Fruit fly (Drosophila melanogaster): ENCODE data around the gene ng1.

The ng1 gene

dm6 chrX:3255569-3256309 lies 13.5 kb downstream of the ng1 start (continued):
- TF ChIP-seq CG16813 (GFP tag; IDR thresholded peaks at IDR 0.05; ENCODE audit: partially characterized antibody): no peak; the same call in 2 of the 3 replicates
- peak; percentile 92 for TF ChIP-seq CG9817 (tag; optimal IDR thresholded peaks at IDR 0.05)
- TF ChIP-seq CG7786 (GFP tag; optimal IDR thresholded peaks at IDR 0.05): peak; percentile 95
- TF ChIP-seq CG9727 (GFP tag; optimal IDR thresholded peaks at IDR 0.05): peak; percentile 97
- TF ChIP-seq Hr39 (optimal IDR thresholded peaks at IDR 0.05): no peak
- peak; percentile 91 for TF ChIP-seq wor (GFP tag; IDR thresholded peaks at IDR 0.05)
- TF ChIP-seq ase (GFP tag; IDR thresholded peaks at IDR 0.05): peak; percentile 89
- TF ChIP-seq HLH4C (GFP tag; IDR thresholded peaks at IDR 0.05; ENCODE audit: partially characterized antibody): no peak
- peak; percentile 90 for TF ChIP-seq scrt (GFP tag; optimal IDR thresholded peaks at IDR 0.05)
- peak; percentile 67 for TF ChIP-seq ro (GFP tag; IDR thresholded peaks at IDR 0.05)
- peak; percentile 89 for TF ChIP-seq CG3726 (GFP tag; IDR thresholded peaks at IDR 0.05)
- TF ChIP-seq Side (GFP tag; optimal IDR thresholded peaks at IDR 0.05): peak; percentile 81
- TF ChIP-seq hbn (GFP tag; IDR thresholded peaks at IDR 0.05; ENCODE audit: partially characterized antibody): no peak
- peak; percentile 87 for TF ChIP-seq gcm2 (GFP tag; optimal IDR thresholded peaks at IDR 0.05)
- peak; percentile 96 for TF ChIP-seq CG18476 (GFP tag; optimal IDR thresholded peaks at IDR 0.05)
- TF ChIP-seq fd3F (GFP tag; optimal IDR thresholded peaks at IDR 0.05): peak; percentile 94
- peak; percentile 87 to 92 for TF ChIP-seq chif (GFP tag; optimal IDR thresholded peaks at IDR 0.05)
- TF ChIP-seq D19A (tag; optimal IDR thresholded peaks at IDR 0.05): peak; percentile 84
- peak; percentile 60 for TF ChIP-seq Sry-δ (GFP tag; optimal IDR thresholded peaks at IDR 0.05)
- TF ChIP-seq hth (optimal IDR thresholded peaks at IDR 0.05): no peak
- peak; percentile 96 for TF ChIP-seq caup (GFP tag; optimal IDR thresholded peaks at IDR 0.05; ENCODE audit: severe bottlenecking)
- TF ChIP-seq CG31365 (tag; optimal IDR thresholded peaks at IDR 0.05): peak; percentile 58
- TF ChIP-seq Oli (tag; optimal IDR thresholded peaks at IDR 0.05): peak; percentile 98
- TF ChIP-seq CG3281 (GFP tag; optimal IDR thresholded peaks at IDR 0.05): peak; percentile 98
- TF ChIP-seq CTCF (GFP tag; optimal IDR thresholded peaks at IDR 0.05): peak; percentile 64
- TF ChIP-seq ems (GFP tag; optimal IDR thresholded peaks at IDR 0.05): peak; percentile 95
- TF ChIP-seq CG7745 (tag; optimal IDR thresholded peaks at IDR 0.05): no peak
- TF ChIP-seq wdn (GFP tag; IDR thresholded peaks at IDR 0.05): peak; percentile 90
- peak; percentile 97 for TF ChIP-seq CG13775 (GFP tag; optimal IDR thresholded peaks at IDR 0.05)
- peak; percentile 78 for TF ChIP-seq trh (GFP tag; optimal IDR thresholded peaks at IDR 0.05)
- no peak for TF ChIP-seq stwl (tag; optimal IDR thresholded peaks at IDR 0.05)
- TF ChIP-seq Stat92E (GFP tag; optimal IDR thresholded peaks at IDR 0.05): no peak
- peak; percentile 71; the same call in 1 of the 2 replicates for TF ChIP-seq sim (GFP tag; IDR thresholded peaks at IDR 0.05)
- TF ChIP-seq ssp (GFP tag; IDR thresholded peaks at IDR 0.05): peak; percentile 76
- TF ChIP-seq CG10462 (GFP tag; optimal IDR thresholded peaks at IDR 0.05): peak; percentile 91
- TF ChIP-seq CG4404 (GFP tag; IDR thresholded peaks at IDR 0.05): peak; percentile 81
- TF ChIP-seq CG7987 (GFP tag; optimal IDR thresholded peaks at IDR 0.05): peak; percentile 51
- peak; percentile 66 for TF ChIP-seq CG15696 (tag; optimal IDR thresholded peaks at IDR 0.05)
- TF ChIP-seq Lpt (GFP tag; optimal IDR thresholded peaks at IDR 0.05): no peak
- peak; percentile 86 for TF ChIP-seq CG17568 (GFP tag; optimal IDR thresholded peaks at IDR 0.05)
- peak; percentile 73 for TF ChIP-seq Ets97D (GFP tag; optimal IDR thresholded peaks at IDR 0.05)
- no peak for TF ChIP-seq cg (GFP tag; optimal IDR thresholded peaks at IDR 0.05)
- TF ChIP-seq CG17359 (tag; optimal IDR thresholded peaks at IDR 0.05): peak; percentile 95
- TF ChIP-seq wek (GFP tag; optimal IDR thresholded peaks at IDR 0.05): peak; percentile 51
- peak; percentile 37 for TF ChIP-seq Sry-β (GFP tag; optimal IDR thresholded peaks at IDR 0.05)
- TF ChIP-seq Dbx (GFP tag; IDR thresholded peaks at IDR 0.05): peak; percentile 95
- no peak for TF ChIP-seq CG4360 (GFP tag; IDR thresholded peaks at IDR 0.05)
- peak in 1 of 2 experiments; percentile 72 for TF ChIP-seq Dfd (GFP tag; optimal IDR thresholded peaks at IDR 0.05)
- peak; percentile 67; the same call in 1 of the 3 replicates for TF ChIP-seq otp (GFP tag; IDR thresholded peaks at IDR 0.05)
- peak; percentile 74 for TF ChIP-seq crc (GFP tag; optimal IDR thresholded peaks at IDR 0.05)

All from whole organism, embryonic.